Worm (Caenorhabditis elegans) whole organism, late embryonic: ENCODE measurements around the gene try-12.

ENCODE experiments used
- ama-1 ChIP-seq: fragments of 150-350 bp; optimal IDR thresholded peaks from 2 replicates; lab custom pipeline; 2014
- elt-2 ChIP-seq: sonication (generic microtip); optimal IDR thresholded peaks from 2 replicates; lab custom pipeline; 2016; ENCODE audit warnings: missing genetic modification reagents, missing genetic modification characterization, missing compliant biosample characterization
- ets-4 ChIP-seq: sonication (generic microtip); optimal IDR thresholded peaks from 2 replicates; lab custom pipeline; 2016; ENCODE audit warnings: missing genetic modification characterization, missing compliant biosample characterization
- eyg-1 ChIP-seq: sonication (generic microtip); optimal IDR thresholded peaks from 2 replicates; lab custom pipeline; 2016; ENCODE audit warnings: missing genotype, missing genetic modification characterization, missing compliant biosample characterization
- lin-11 ChIP-seq: fragments of 200-800 bp; sonication (Bioruptor generic); optimal IDR thresholded peaks from 2 replicates; lab custom pipeline; 2018; ENCODE audit warnings: mild to moderate bottlenecking, missing genetic modification characterization, missing compliant biosample characterization
- mec-3 ChIP-seq: sonication (generic microtip); optimal IDR thresholded peaks from 2 replicates; lab custom pipeline; 2016; ENCODE audit warnings: borderline replicate concordance, missing genetic modification characterization, missing compliant biosample characterization
- nhr-11 ChIP-seq: fragments of 150-350 bp; optimal IDR thresholded peaks from 2 replicates; lab custom pipeline; 2014; ENCODE audit warnings: missing biosample characterization, missing genetic modification characterization
- pqm-1 ChIP-seq: sonication (generic microtip); optimal IDR thresholded peaks from 2 replicates; lab custom pipeline; 2016; ENCODE audit warnings: missing genetic modification characterization, missing compliant biosample characterization
- ttx-3 ChIP-seq: sonication (generic microtip); optimal IDR thresholded peaks from 2 replicates; lab custom pipeline; 2016; ENCODE audit warnings: missing genetic modification reagents, missing genetic modification characterization, missing compliant biosample characterization

ce11 chrV:7400588-7400987 is 48.6 kb upstream of the try-12 start, which contains the start of gene srx-60:
- TF ChIP-seq lin-11 (tag; lab: Kevin White, UChicago) (no peak), ama-1 (lab: Kevin White, UChicago) (no peak), elt-2 (tag; lab: Kevin White, UChicago) (no peak), pqm-1 (no peak), eyg-1 (tag; lab: Kevin White, UChicago) (no peak), mec-3 (tag; lab: Kevin White, UChicago) (no peak), ttx-3 (tag; lab: Kevin White, UChicago) (no peak), ets-4 (no peak), nhr-11 (tag; lab: Kevin White, UChicago) (no peak)
